Worm (Caenorhabditis elegans): ENCODE measurements around the gene ttr-18.

DNA sequence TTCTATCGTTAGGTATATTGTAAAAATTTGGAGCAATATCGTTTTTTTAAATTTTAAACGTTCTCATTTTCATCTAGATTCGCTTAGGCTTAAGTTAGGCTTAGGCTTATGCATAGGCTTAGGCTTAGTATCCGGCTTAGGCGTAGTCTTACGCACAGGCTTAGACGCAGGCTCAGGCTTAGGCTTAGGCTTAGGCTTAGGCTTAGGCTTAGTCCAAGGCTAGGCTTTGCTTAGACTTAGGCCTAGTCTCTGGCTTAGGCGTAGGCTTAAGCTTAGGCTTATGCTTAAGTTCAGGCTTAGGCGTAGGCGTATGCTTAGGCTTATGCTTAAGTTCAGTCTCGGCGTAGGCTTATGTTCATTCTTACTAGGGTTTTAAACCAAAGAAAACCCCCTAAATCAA, 17.2 kb upstream of the ttr-18 start:
- TF ChIP-seq pag-3 (tag; optimal IDR thresholded peaks at IDR 0.05; ENCODE audit: borderline replicate concordance) (no peak), sox-4 (tag; optimal IDR thresholded peaks at IDR 0.05) (no peak), ref-2 (tag; optimal IDR thresholded peaks at IDR 0.05) (no peak), eyg-1 (tag; optimal IDR thresholded peaks at IDR 0.05) (no peak), unc-42 (tag; optimal IDR thresholded peaks at IDR 0.05) (no peak), che-1 (tag; optimal IDR thresholded peaks at IDR 0.05) (no peak), fkh-6 (tag; optimal IDR thresholded peaks at IDR 0.05) (no peak), K09A11.1 (tag; optimal IDR thresholded peaks at IDR 0.05; ENCODE audit: insufficient read depth) (no peak), ama-1 (optimal IDR thresholded peaks at IDR 0.05) (no peak), nfya-1 (tag; optimal IDR thresholded peaks at IDR 0.05) (no peak), tbx-2 (tag; optimal IDR thresholded peaks at IDR 0.05) (no peak), ttx-3 (tag; optimal IDR thresholded peaks at IDR 0.05) (no peak)
